Fruit fly (Drosophila melanogaster) ovary, adult (tissue): ENCODE measurements around the gene yellow-f2.

Experiments used
- CG17801 ChIP-seq: fragments of 200-800 bp; optimal IDR thresholded peaks from 2 replicates; lab custom pipeline; 2019; ENCODE audit warnings: missing biosample characterization, mild to moderate bottlenecking, missing genetic modification characterization, moderate library complexity; ENCODE audit not compliant: partially characterized antibody

The yellow-f2 gene

DNA sequence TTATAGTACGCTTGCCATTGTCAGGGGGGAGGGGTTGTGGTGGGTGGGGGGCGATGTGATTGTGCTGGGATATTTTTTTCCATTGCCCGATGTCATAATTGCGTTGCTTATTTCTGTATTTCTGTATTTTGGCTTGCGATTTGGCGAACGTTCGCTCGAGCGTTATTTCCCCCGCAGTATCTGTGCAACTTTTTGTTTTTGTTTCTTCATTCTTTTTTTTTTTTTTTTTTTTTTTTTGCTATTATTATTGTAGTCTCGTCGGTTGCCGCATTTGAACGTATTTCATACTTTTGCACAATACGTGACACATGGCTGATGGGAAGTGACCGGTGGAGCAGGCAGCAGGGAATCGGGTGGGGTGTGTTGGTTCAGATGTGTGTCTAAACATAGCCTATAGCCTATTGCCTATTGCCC is 22.7 kb upstream of the yellow-f2 start:
- no peak for TF ChIP-seq CG17801 (GFP tag; lab: Kevin White, UChicago)

DNA sequence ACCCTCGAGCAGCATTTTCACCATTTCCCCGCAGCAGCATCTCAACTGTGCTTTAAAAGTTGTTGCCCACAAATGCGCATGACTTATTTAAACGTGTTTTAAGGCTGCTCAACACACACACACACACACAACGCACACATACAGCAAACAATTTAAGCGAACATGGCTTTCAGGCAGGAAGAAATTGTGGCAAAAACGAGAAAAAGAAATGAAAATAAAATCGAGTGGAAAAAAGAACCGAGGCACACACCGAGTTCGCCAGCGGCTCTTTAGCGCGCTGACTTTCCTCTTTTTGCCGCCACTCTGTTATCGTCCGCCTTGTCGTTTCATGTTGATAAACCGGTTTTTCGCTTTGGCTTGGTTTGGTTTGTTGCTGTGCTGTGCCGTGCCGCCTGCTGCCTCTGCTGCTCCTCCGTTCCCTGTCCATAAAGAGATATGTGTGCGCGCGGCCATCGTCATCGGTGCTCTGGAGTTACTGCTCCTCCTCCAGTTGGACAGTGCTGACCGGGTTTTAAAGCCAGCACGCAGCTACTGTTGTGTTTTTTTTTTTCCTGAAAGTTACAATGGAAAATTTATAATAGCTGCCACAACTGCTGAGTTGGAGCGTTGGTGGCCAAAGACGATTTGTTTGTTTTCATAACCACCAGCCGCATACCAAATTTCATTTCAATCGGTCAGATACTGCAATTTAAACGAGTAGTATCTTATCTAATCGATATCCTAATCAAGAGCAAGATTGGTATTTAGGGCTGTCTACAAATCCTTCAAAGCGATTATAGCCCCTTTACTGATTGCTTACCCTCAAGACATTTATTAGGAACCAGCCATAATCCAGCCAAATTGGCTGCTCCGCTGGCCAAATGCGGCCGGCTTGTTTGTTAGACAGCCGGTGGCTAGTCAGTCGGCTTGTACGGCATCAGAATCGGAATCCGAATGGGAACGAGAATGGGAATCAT is 21.1 kb upstream of the yellow-f2 start:
- TF ChIP-seq CG17801 (GFP tag; lab: Kevin White, UChicago): no peak

DNA sequence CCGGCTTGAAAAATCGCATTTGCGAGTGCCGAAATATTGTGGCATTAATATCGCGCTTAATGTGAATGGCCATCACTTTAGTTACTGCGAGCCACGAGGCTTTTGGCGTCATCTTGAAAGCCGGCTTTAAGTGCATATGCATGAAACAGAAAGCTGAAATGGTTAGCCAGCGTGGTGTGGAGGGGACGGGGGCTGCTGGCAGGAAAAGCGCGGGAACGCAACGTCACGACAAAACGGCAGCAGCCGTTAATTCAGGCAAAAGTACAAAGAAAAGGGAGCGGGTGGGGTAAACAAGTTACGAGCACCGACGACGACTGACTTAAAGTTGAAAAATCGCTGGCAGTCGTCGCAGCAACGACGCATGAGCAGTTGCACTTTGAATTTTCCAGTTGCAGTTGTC is 20.5 kb upstream of the yellow-f2 start:
- TF ChIP-seq CG17801 (GFP tag; lab: Kevin White, UChicago): no peak

DNA sequence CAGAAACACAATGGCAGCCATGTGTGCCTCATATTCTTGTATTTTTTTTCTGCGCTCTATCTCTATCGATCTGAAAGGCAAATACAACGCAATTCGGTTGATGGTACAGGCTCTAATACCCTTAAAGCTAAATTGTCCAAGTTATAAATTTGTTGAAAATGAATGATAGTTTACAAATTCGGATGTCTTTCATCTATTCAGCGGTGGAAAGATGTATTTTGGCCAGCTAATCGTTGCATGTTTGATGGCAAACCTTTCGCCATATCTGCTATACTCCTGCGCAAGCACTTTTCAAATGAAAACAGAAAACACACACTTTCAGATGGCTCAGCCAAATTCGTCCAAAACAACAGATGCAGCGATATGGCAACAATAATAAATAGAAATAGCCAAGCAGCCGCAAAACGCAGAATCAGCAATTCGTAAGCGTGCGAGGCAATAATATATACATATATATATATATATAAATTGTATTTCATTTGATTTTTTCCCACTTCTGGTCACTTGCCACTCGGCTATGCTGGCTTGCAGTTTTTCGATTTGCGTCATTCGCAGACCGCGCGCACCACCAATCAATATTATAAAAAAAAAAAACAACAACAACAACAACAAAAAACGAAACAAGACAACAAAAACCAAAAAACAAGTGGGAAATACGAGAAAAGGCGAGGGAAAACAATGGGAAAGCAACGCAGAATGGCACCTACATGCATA is 19.4 kb upstream of the yellow-f2 start:
- no peak for TF ChIP-seq CG17801 (GFP tag; lab: Kevin White, UChicago)

DNA sequence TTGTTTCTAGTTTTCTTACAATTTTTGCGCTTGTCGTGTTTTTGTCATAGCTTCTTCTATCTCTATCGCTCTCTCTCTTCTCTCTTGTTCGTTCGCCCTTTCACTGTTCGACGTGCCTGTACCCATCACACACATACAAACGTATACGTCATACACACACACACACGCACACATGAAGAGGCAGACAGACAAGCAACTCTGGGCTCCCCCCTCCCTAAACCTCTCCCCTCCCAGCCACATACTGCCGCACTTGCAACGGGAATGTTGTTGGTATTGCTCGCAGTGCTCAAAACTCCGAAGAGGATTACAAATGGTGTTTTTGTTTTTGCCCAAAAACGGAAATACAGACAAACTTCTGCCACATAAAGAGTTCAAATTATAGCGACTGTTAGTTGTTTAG is 18.0 kb upstream of the yellow-f2 start:
- TF ChIP-seq CG17801 (GFP tag; lab: Kevin White, UChicago): no peak

DNA sequence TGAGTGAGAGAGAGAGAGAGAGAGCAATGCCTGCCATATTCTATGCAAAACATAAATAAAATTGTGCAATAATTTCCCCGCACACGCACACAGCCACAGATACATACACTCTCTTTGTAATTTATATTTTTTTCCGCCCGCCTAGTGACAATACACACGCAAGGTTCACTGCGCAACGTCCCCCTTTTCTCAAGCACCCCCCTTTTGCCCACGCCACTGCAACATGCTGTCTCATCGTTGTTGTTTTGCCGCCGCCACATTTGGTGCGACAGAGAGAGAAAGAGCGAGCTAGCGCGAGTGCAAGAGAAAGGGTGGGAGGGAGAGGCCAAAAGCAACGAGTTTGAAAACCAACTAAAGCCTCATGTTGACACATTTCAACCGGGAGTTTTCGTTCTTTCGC is 17.4 kb upstream of the yellow-f2 start:
- TF ChIP-seq CG17801 (GFP tag; lab: Kevin White, UChicago): peak; percentile 39

DNA sequence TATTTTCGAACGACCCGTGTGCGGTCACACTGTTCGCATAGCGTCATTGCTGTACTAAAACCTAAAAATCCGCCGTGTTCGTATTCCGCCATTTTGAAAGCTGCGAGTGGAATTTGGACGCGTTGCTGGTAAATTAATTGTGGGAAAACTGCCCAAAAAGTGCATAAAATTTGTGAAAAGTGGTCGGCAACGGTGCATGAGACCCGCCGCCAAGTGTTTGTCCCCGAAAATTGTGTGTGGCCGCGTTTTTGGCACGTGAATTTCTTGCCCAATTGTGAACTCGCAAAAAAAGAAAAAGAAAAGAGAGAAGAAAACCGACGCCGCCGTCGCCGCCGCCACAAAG is 16.6 kb upstream of the yellow-f2 start, which contains the start of gene CtBP:
Gene CtBP (plus strand): TSS at position 29 of the 343 bp plus-strand sequence.
- TF ChIP-seq CG17801 (GFP tag; lab: Kevin White, UChicago): no peak

DNA sequence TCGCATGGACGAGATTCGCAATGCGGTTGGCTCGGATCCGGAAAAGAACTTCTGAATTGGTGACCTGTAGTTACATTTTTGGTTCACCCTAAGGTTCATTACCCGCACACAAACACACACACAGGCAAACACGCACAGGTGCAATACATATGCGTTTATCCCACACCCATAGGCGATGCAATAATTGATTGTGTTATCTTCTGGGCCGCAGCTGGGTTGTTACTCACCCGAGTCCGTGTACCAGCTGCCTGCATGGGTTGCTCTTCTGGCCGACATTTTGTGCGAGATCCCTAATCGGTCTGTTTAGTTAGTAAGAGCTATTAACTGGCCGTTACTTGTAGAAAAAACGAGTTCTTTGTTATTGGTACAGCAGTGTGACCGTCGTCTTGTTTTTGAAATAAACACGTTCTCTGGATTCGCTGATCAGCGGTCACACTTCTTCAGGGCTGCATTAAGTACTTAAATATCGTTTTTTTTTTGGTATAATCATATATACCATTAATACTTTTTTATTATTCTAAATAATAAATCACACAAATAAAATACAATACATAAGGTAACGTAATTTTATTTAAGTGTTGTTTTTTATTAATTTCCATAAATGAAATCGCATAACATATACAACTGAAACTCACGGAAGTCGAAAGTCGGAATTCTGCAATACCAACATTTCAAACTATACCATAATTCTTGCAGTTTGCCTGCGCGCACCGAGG is 16.1 kb upstream of the yellow-f2 start, which contains the start of gene CG8031:
Gene CG8031 (minus strand): TSS at position 406 of the 716 bp plus-strand sequence.
- TF ChIP-seq CG17801 (GFP tag; lab: Kevin White, UChicago): peak; percentile 14

DNA sequence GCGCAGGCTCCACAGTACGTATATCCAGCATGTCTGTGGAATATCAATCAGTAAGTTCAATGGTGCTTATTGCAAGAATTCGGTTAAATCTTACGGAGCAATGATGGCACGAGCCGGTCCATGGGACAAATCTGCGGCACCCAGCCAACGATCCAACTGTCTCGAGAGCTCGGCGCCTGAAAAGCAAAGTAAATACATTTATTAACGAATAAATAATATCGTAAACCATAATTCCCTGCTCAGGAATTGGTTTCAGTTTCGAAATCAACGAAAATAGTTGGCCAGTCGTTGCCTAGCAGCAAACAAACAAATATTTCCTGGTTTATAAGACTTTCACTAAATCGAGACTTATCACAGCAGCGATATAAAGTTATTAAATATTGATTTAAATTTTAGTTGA is 14.6 kb upstream of the yellow-f2 start, which contains the start of gene CG11656:
Gene CG11656 (plus strand): TSS at position 301 of the 400 bp plus-strand sequence.
- no peak for TF ChIP-seq CG17801 (GFP tag; lab: Kevin White, UChicago)

DNA sequence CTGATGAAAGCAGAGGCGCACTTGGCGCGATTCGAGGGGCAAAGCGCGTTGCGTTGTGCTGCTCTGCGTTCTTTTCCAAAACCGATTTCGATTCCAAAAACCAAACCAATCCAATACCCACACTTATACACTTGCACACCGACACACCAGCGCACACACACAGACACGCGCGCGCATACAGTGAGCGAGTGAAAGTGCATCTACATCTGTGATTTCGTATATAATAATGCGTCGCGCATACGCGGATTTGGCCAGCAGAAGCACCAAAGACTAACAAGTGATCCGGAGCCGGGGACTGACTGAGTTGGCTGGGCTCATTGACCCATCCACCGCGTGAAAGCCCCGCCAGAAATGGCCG is 3.3 kb upstream of the yellow-f2 start:
- TF ChIP-seq CG17801 (GFP tag; lab: Kevin White, UChicago): peak; percentile 17

DNA sequence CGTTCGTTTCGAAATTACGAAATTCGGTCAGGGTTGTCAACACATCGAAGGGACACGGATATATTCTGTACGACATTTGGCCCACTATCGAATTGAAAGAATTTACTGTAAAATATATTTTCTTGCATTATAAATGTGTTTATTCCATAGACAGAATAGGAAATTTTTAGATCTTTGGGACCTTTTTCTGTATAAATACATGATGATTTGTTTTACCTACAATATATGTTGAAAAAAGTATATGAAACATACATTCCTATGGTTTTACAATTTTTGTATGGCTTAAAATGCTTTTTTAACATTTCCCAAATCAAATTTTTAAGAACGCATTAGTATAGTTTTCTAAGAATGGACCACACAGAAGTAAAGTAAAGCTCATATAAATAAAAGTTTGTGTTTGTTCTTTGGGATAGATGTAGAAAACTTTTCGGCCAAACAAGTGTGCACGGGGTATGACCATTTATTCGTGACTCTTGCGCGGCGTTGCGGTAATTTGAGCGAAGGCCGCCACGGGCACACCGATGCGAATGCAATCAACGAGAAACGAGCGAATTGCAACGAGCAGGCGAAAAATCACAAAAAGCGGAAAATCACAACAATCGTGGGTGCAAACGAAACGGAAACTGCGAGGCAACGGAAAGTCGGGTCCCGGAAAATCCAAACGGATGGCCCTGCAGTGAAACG is 2.7 kb upstream of the yellow-f2 start, which contains the start of the genes CG17327, CG44194 and CG7518:
Gene CG17327 (minus strand): TSS at position 177 of the 684 bp plus-strand sequence.
Gene CG44194 (minus strand): TSS at position 177 of the 684 bp plus-strand sequence.
Gene CG7518 (plus strand): TSS at position 540 of the 684 bp plus-strand sequence.
- no peak for TF ChIP-seq CG17801 (GFP tag; lab: Kevin White, UChicago)

DNA sequence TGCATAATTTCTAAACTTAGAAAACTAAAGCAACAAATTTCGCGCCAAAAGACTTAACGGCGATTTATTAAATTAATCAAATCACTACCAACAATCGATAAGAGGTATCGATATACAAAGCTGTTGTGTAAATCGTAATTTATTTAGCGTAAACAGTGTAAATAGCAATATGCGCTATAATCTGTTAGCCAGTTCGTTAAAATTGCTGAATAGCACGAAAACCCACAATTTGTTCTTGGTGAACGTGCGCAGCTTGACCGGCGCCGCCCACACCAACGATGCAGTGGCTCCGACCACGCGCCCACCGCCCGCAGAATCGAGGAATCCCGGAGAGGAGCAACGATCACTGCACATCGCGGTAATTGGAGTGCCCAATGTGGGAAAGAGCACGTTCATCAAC is 575 bp upstream of the yellow-f2 start, which contains the start of gene CG7488:
Gene CG7488 (plus strand): TSS at position 99 of the 400 bp plus-strand sequence.
- TF ChIP-seq CG17801 (GFP tag; lab: Kevin White, UChicago): peak; percentile 12

DNA sequence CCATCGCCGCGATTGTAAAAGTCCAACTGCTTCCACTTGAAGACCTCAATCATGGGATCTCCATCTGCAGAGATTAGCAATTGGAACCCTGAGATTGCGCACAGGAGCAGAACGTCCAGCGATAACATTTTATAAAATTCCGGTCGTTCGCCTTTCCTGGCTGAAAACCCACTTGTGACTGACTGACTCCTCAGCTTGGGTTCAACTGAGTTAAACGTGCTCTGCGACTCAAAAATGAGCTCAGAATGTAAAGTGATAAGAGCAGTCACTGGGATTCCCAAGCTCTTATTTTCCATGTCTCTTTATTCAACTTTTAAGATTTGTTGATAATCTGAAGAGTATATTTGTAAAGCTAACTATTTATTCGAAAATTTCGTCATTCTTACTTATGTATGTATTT is 1.9 kb downstream of the yellow-f2 start, which contains the start of gene yellow-f:
Gene yellow-f (minus strand): TSS at position 184 of the 400 bp plus-strand sequence.
- TF ChIP-seq CG17801 (GFP tag; lab: Kevin White, UChicago): no peak

DNA sequence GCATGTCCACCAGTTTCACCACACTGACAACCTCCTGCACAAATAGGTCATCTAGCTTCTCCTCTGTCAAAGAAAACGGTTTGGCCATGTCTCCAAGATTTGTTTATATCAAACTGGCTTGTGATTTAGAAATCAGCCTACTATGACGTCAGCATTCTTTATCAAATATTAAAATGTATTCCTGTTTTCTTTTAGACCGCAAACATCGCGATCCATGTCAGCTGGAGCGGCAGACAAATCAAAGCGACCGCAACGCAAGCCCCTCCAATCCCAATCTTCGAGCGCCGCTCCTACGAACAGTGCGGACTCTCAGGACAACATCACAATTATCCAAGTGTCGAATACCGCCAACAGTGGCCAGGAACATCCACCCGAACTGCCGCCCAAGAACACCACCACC is 6.5 kb downstream of the yellow-f2 start, which contains the start of gene CG14383:
Gene CG14383 (minus strand): TSS at position 101 of the 400 bp plus-strand sequence.
- no peak for TF ChIP-seq CG17801 (GFP tag; lab: Kevin White, UChicago)
